Worm (Caenorhabditis elegans): ENCODE data around the gene sng-1.

The sng-1 gene

DNA sequence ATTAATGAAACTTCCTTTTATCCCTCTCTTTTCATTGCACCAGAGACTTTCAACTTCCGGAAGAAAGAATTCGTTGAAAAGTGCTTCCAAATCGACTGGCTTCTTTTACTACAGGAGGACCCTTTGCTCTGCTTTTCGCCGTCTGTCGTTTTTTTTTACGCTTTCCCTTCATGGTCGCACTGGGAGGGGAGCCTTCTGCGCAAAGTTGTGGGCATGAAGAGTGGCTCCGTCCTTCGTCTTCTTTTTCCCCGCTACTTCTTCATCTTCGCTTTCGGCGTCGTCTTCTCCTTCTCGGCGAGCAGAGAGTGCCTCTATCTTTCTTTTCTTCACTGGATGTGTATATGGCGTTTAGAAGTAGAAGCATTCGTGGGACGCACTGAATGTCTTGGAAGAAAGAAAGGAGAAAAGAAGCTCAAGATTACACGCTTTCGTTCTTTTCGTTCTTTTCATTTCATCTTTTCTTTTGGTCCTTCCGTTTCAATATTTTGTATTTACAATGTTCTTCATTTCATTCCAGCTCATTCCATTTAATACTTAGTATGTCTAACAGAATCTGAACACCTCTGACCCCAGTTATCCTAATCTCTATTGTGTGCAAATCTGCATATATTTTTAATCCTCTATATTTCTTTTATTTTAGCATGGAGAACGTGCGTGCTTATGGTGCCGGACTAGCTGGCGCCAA, at the start of gene sng-1:
Gene sng-1 (plus strand): TSS at position 635 of the 685 bp plus-strand sequence.
- no peak for TF ChIP-seq nhr-237 (tag; optimal IDR thresholded peaks at IDR 0.05)
- TF ChIP-seq hmg-11 (tag; optimal IDR thresholded peaks at IDR 0.05), result peak; percentile 56
- peak; percentile 36 for TF ChIP-seq nfya-1 (tag; optimal IDR thresholded peaks at IDR 0.05; ENCODE audit: insufficient read depth)
- TF ChIP-seq pqm-1 (tag; optimal IDR thresholded peaks at IDR 0.05), result no peak
- no peak for TF ChIP-seq ztf-11 (tag; optimal IDR thresholded peaks at IDR 0.05)
- TF ChIP-seq lin-39 (tag; optimal IDR thresholded peaks at IDR 0.05), result peak; percentile 54

DNA sequence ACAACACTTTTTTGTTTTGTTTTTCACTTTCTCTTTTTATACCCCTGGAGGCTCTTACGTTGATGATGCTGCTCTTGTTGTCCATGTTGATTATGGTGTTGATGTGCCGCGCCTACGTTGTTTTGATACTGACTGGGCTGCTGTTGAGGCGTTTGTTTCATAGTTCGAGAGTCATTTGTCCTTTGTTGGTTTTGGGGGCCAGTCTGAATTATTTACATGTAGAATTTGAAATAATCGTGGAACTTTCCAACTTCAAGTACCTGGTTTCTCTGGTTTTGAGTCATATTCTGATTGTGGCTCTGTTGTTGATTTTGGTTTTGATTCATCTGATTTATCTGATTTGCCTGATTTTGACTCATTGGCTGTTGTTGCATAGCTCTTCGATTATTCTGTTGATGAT, 49.3 kb upstream of the sng-1 start:
- TF ChIP-seq R02D3.7 (tag; optimal IDR thresholded peaks at IDR 0.05) (no peak), sea-2 (GFP tag; optimal IDR thresholded peaks at IDR 0.05) (no peak), pqm-1 (tag; optimal IDR thresholded peaks at IDR 0.05) (no peak)

- TF ChIP-seq mml-1 (tag; optimal IDR thresholded peaks at IDR 0.05) (no peak), ceh-82 (tag; optimal IDR thresholded peaks at IDR 0.05) (no peak), aly-2 (tag; optimal IDR thresholded peaks at IDR 0.05) (no peak), nhr-76 (tag; optimal IDR thresholded peaks at IDR 0.05) (no peak)
Measured at ce11 chrX:7279671-7280389, 47.6 kb upstream of the sng-1 start, which contains the start of gene unc-10. Gene unc-10 (minus strand): TSS chrX:7280322.

ce11 chrX:7281347-7281746, 46.1 kb upstream of the sng-1 start:
- TF ChIP-seq fkh-10 (GFP tag; optimal IDR thresholded peaks at IDR 0.05), result no peak
- TF ChIP-seq mml-1 (tag; optimal IDR thresholded peaks at IDR 0.05), result no peak
- TF ChIP-seq ceh-28 (tag; optimal IDR thresholded peaks at IDR 0.05), result no peak
- TF ChIP-seq nhr-67 (tag; optimal IDR thresholded peaks at IDR 0.05), result no peak
- TF ChIP-seq lsy-12 (tag; optimal IDR thresholded peaks at IDR 0.05), result no peak

- TF ChIP-seq elt-2 (tag; optimal IDR thresholded peaks at IDR 0.05), result no peak
- TF ChIP-seq ceh-82 (tag; optimal IDR thresholded peaks at IDR 0.05), result no peak
- TF ChIP-seq snpc-4 (tag; optimal IDR thresholded peaks at IDR 0.05), result no peak
- no peak for TF ChIP-seq nhr-76 (tag; optimal IDR thresholded peaks at IDR 0.05)
- TF ChIP-seq nfya-1 (tag; optimal IDR thresholded peaks at IDR 0.05; ENCODE audit: insufficient read depth), result no peak
- TF ChIP-seq nhr-25 (tag; optimal IDR thresholded peaks at IDR 0.05), result no peak
- no peak for TF ChIP-seq hmg-11 (tag; optimal IDR thresholded peaks at IDR 0.05)
- TF ChIP-seq ztf-4 (tag; optimal IDR thresholded peaks at IDR 0.05), result no peak
- no peak for TF ChIP-seq nhr-43 (tag; optimal IDR thresholded peaks at IDR 0.05; ENCODE audit: poor library complexity, severe bottlenecking)
- no peak for TF ChIP-seq R02D3.7 (tag; optimal IDR thresholded peaks at IDR 0.05)
- TF ChIP-seq sea-2 (GFP tag; optimal IDR thresholded peaks at IDR 0.05), result no peak
- TF ChIP-seq fkh-2 (tag; optimal IDR thresholded peaks at IDR 0.05), result no peak
- TF ChIP-seq lsy-12 (tag; optimal IDR thresholded peaks at IDR 0.05), result no peak
- no peak for TF ChIP-seq nhr-67 (tag; optimal IDR thresholded peaks at IDR 0.05)
- no peak for TF ChIP-seq nhr-28 (tag; optimal IDR thresholded peaks at IDR 0.05)
- no peak for TF ChIP-seq skn-1 (tag; optimal IDR thresholded peaks at IDR 0.05)
- TF ChIP-seq fkh-10 (GFP tag; optimal IDR thresholded peaks at IDR 0.05), result no peak
- TF ChIP-seq ZK546.5 (tag; optimal IDR thresholded peaks at IDR 0.05), result no peak
Measured at ce11 chrX:7283136-7283535, 44.3 kb upstream of the sng-1 start.

DNA sequence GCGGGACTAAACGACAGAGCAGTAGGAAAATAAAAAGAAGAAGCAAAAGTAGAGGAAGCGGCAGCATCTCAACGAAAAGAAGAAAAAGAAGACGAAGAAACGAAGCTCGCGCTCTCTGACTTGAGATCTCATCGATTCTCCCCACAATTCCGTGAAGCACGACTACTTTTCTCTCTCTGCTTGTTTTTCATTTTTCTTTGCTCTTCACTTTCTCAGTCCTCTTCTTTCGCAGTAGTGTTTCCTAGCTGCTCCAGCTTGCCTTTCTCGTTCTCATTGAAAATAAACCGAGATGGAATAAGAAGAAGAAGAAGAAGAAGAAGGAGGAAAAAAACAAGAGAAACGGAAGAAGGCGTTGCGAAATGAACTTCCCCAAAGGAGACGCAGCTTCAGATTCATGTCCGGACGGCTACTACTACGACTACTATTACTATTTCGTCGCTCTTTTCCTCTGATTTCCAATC, 42.6 kb upstream of the sng-1 start:
- TF ChIP-seq ama-1 (optimal IDR thresholded peaks at IDR 0.05), result no peak
- peak; percentile 49 for TF ChIP-seq nfya-1 (tag; optimal IDR thresholded peaks at IDR 0.05; ENCODE audit: insufficient read depth)
- TF ChIP-seq fkh-10 (GFP tag; optimal IDR thresholded peaks at IDR 0.05), result peak; percentile 89
- TF ChIP-seq ZK546.5 (tag; optimal IDR thresholded peaks at IDR 0.05), result no peak
- peak; percentile 66 for TF ChIP-seq hmg-11 (tag; optimal IDR thresholded peaks at IDR 0.05)
- TF ChIP-seq snpc-4 (tag; optimal IDR thresholded peaks at IDR 0.05), result no peak
- peak; percentile 62 for TF ChIP-seq lin-39 (tag; optimal IDR thresholded peaks at IDR 0.05)
- TF ChIP-seq skn-1 (tag; optimal IDR thresholded peaks at IDR 0.05), result peak; percentile 9
- peak; percentile 34 for TF ChIP-seq elt-1 (tag; optimal IDR thresholded peaks at IDR 0.05)
- no peak for TF ChIP-seq ztf-11 (tag; optimal IDR thresholded peaks at IDR 0.05)
- TF ChIP-seq nhr-28 (tag; optimal IDR thresholded peaks at IDR 0.05), result no peak
- TF ChIP-seq ceh-9 (tag; optimal IDR thresholded peaks at IDR 0.05), result peak; percentile 74
- TF ChIP-seq ceh-82 (tag; optimal IDR thresholded peaks at IDR 0.05), result no peak
- peak; percentile 35 for TF ChIP-seq tbx-2 (tag; optimal IDR thresholded peaks at IDR 0.05)
